Worm (Caenorhabditis elegans) whole organism, mixed stage, embryonic: ENCODE data around the gene hlh-15.

Source experiments
- elt-3 ChIP-seq: fragments of 150-350 bp; optimal IDR thresholded peaks from 2 replicates; lab custom pipeline; 2014; ENCODE audit warnings: missing biosample characterization, missing genetic modification characterization
- hlh-1 ChIP-seq: fragments of 150-350 bp; optimal IDR thresholded peaks from 2 replicates; lab custom pipeline; 2014; ENCODE audit warnings: missing biosample characterization, missing genetic modification reagents, missing genetic modification characterization
- lin-13 ChIP-seq: fragments of 150-350 bp; optimal IDR thresholded peaks from 2 replicates; lab custom pipeline; 2014; ENCODE audit warnings: missing biosample characterization, missing genetic modification characterization
- lsy-2 ChIP-seq: fragments of 150-350 bp; optimal IDR thresholded peaks from 2 replicates; lab custom pipeline; 2014; ENCODE audit warnings: missing biosample characterization, missing genetic modification characterization
- nhr-28 ChIP-seq: fragments of 150-350 bp; optimal IDR thresholded peaks from 2 replicates; lab custom pipeline; 2014; ENCODE audit warnings: missing biosample characterization, missing genetic modification characterization
- unc-62 ChIP-seq: fragments of 150-350 bp; optimal IDR thresholded peaks from 2 replicates; lab custom pipeline; 2014; ENCODE audit warnings: missing biosample characterization, missing genetic modification reagents, missing genetic modification characterization

ce11 chrX:2443304-2443703 is 30.1 kb upstream of the hlh-15 start, which contains the start of gene T07D1.3:
- no peak for TF ChIP-seq hlh-1 (tag; lab: Kevin White, UChicago)
- no peak for TF ChIP-seq lin-13 (tag; lab: Kevin White, UChicago)
- no peak for TF ChIP-seq lsy-2
- TF ChIP-seq elt-3 (tag; lab: Kevin White, UChicago), result no peak
- no peak for TF ChIP-seq nhr-28 (tag; lab: Kevin White, UChicago)
- TF ChIP-seq unc-62 (GFP tag; lab: Kevin White, UChicago), result no peak
